Worm (Caenorhabditis elegans): ENCODE results near the gene seu-1.

The seu-1 gene

ce11 chrIV:6336748-6337147 is 7.3 kb downstream of the seu-1 start:
- no peak for TF ChIP-seq ceh-24 (tag; optimal IDR thresholded peaks at IDR 0.05)
- TF ChIP-seq dve-1 (tag; optimal IDR thresholded peaks at IDR 0.05), result peak; percentile 25
- no peak for TF ChIP-seq unc-3 (GFP tag; conservative IDR thresholded peaks at IDR 0.05)
- TF ChIP-seq unc-3 (tag; optimal IDR thresholded peaks at IDR 0.05), result no peak
- no peak for TF ChIP-seq ceh-22 (tag; optimal IDR thresholded peaks at IDR 0.05)
- peak; percentile 89 for TF ChIP-seq ceh-18 (tag; optimal IDR thresholded peaks at IDR 0.05)
- TF ChIP-seq ceh-31 (tag; optimal IDR thresholded peaks at IDR 0.05), result peak; percentile 56
- TF ChIP-seq ceh-6 (GFP tag; optimal IDR thresholded peaks at IDR 0.05), result no peak
- no peak for TF ChIP-seq pha-4 (tag; optimal IDR thresholded peaks at IDR 0.05)
- no peak for TF ChIP-seq syd-9 (tag; optimal IDR thresholded peaks at IDR 0.05)
- TF ChIP-seq pros-1 (tag; optimal IDR thresholded peaks at IDR 0.05), result peak; percentile 38
- no peak for TF ChIP-seq C38D4.7 (GFP tag; optimal IDR thresholded peaks at IDR 0.05)
- TF ChIP-seq lin-11 (tag; optimal IDR thresholded peaks at IDR 0.05), result no peak
- TF ChIP-seq npax-4 (tag; optimal IDR thresholded peaks at IDR 0.05), result no peak
- TF ChIP-seq Y22D7AL.16 (tag; optimal IDR thresholded peaks at IDR 0.05), result no peak
- TF ChIP-seq sox-4 (tag; optimal IDR thresholded peaks at IDR 0.05), result no peak
- TF ChIP-seq ets-4 (tag; optimal IDR thresholded peaks at IDR 0.05), result no peak
- TF ChIP-seq mec-3 (tag; optimal IDR thresholded peaks at IDR 0.05; ENCODE audit: borderline replicate concordance), result no peak
- TF ChIP-seq C08G9.2 (tag; optimal IDR thresholded peaks at IDR 0.05), result no peak
- peak; percentile 7 for TF ChIP-seq hlh-8 (tag; optimal IDR thresholded peaks at IDR 0.05)
- no peak for TF ChIP-seq F13H6.1 (tag; optimal IDR thresholded peaks at IDR 0.05)
- TF ChIP-seq pqm-1 (tag; optimal IDR thresholded peaks at IDR 0.05), result no peak
- no peak for TF ChIP-seq ceh-45 (GFP tag; IDR thresholded peaks at IDR 0.05)
- TF ChIP-seq lim-6 (tag; optimal IDR thresholded peaks at IDR 0.05), result no peak
- no peak for TF ChIP-seq K09A11.1 (tag; optimal IDR thresholded peaks at IDR 0.05; ENCODE audit: insufficient read depth)
- no peak for TF ChIP-seq tbx-7 (tag; optimal IDR thresholded peaks at IDR 0.05)
- TF ChIP-seq sdc-2 (tag; optimal IDR thresholded peaks at IDR 0.05), result no peak
- peak; percentile 96 for TF ChIP-seq hlh-30 (tag; optimal IDR thresholded peaks at IDR 0.05; ENCODE audit: insufficient read depth)
- no peak for TF ChIP-seq elt-2 (tag; optimal IDR thresholded peaks at IDR 0.05)
- peak; percentile 82 for TF ChIP-seq nfya-1 (tag; optimal IDR thresholded peaks at IDR 0.05)
- TF ChIP-seq unc-55 (GFP tag; optimal IDR thresholded peaks at IDR 0.05), result peak; percentile 91
- TF ChIP-seq pat-9 (tag; optimal IDR thresholded peaks at IDR 0.05), result no peak
- no peak for TF ChIP-seq hlh-15 (tag; optimal IDR thresholded peaks at IDR 0.05)
- TF ChIP-seq ceh-9 (tag; optimal IDR thresholded peaks at IDR 0.05), result no peak
- TF ChIP-seq rnt-1 (tag; optimal IDR thresholded peaks at IDR 0.05), result peak; percentile 66
- peak; percentile 47 for TF ChIP-seq ceh-30 (tag; optimal IDR thresholded peaks at IDR 0.05)
- TF ChIP-seq ceh-19 (GFP tag; optimal IDR thresholded peaks at IDR 0.05), result no peak
- TF ChIP-seq tbx-2 (tag; optimal IDR thresholded peaks at IDR 0.05), result peak; percentile 51
- TF ChIP-seq unc-42 (tag; optimal IDR thresholded peaks at IDR 0.05), result peak; percentile 18
- peak; percentile 68 for TF ChIP-seq ref-2 (tag; optimal IDR thresholded peaks at IDR 0.05)
- no peak for TF ChIP-seq unc-86 (tag; optimal IDR thresholded peaks at IDR 0.05)
- TF ChIP-seq nhr-11 (tag; optimal IDR thresholded peaks at IDR 0.05), result no peak
- no peak for TF ChIP-seq ahr-1 (tag; optimal IDR thresholded peaks at IDR 0.05)
- no peak for TF ChIP-seq fkh-6 (tag; optimal IDR thresholded peaks at IDR 0.05)
- no peak for TF ChIP-seq dmd-4 (tag; optimal IDR thresholded peaks at IDR 0.05; ENCODE audit: borderline replicate concordance)
- no peak for TF ChIP-seq ceh-14 (tag; optimal IDR thresholded peaks at IDR 0.05)
- no peak for TF ChIP-seq pax-1 (tag; optimal IDR thresholded peaks at IDR 0.05)
